Worm (Caenorhabditis elegans): Measurements from ENCODE around the gene acdh-10.

Gene acdh-10

DNA sequence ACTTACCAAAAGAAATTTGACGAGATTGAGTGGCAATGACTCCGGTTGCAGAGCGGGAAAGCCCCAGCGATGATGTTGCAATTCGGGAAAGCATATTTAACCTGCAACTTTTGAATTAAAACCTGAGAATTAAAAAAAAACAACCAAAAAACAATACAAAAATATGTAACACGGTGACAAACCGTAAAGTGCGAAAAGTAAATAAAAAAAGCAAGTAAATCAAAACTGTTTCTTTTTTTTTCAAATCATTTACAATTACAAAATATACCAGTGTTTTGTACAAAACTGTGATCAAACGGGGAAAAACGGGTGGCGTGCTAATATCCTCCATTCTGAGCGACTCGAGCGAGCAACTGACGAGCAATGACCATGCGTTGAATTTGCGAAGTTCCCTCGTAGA lies at the start of gene acdh-10:
TSS of gene acdh-10 (minus strand) at position 101 of the 400 bp plus-strand sequence.
- no peak for TF ChIP-seq pqm-1 (tag; optimal IDR thresholded peaks at IDR 0.05)
- TF ChIP-seq nhr-85 (tag), result no peak

DNA sequence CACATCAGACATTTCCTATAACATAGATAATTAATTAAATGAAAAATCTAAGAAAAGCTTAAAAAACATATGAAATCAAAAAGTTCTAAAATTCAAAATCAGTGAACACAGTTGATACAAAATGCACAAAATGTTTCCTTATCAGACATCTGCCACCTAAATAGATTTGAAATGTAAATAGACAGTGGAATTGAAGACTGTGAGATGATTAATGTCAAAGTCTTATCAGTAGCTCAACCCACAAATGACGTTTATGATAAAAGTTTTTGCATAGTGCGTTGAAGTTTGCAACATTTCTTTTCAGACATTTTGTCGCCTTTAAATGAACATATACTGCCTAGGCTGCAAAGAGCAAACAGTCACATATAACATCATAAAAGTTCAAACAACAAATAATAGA lies 42.1 kb upstream of the acdh-10 start, which contains the start of gene Y40C7B.4:
TSS of gene Y40C7B.4 (minus strand) at position 19 of the 400 bp plus-strand sequence.
- peak; percentile 61 for TF ChIP-seq pqm-1 (tag; optimal IDR thresholded peaks at IDR 0.05)
- peak; percentile 94 for TF ChIP-seq elt-2 (tag; optimal IDR thresholded peaks at IDR 0.05)
- TF ChIP-seq efl-3 (GFP tag; optimal IDR thresholded peaks at IDR 0.05), result no peak

DNA sequence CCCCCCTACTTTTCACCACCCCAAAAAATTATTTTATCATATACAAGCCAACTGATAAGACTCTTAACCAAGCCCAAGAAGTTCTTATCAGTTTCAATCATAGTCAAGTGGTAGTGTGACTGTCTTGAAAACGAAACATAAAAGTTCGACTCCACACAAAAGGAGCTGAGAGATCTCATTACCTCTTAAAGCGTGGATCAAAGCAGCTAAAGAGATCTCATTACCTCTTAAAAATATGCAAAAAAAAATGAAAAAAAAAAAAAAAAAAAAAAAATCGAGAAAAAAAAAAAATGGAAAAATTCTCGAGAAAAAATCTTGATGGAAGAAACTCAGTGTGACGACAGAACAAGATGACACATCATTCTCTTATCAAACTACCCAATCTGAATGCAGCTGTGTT lies 41.0 kb upstream of the acdh-10 start:
- TF ChIP-seq elt-2 (tag; optimal IDR thresholded peaks at IDR 0.05) (peak; percentile 66), nhr-90 (tag; optimal IDR thresholded peaks at IDR 0.05; ENCODE audit: poor library complexity) (peak; percentile 6)

ce11 chrX:17247260-17247659 lies 32.6 kb upstream of the acdh-10 start:
- no peak for TF ChIP-seq nhr-12 (tag; optimal IDR thresholded peaks at IDR 0.05)
- TF ChIP-seq elt-2 (tag; optimal IDR thresholded peaks at IDR 0.05), result peak; percentile 4
- no peak for TF ChIP-seq nhr-77 (tag; optimal IDR thresholded peaks at IDR 0.05)
- TF ChIP-seq nhr-84 (tag; optimal IDR thresholded peaks at IDR 0.05), result no peak
- TF ChIP-seq nhr-19 (GFP tag; conservative IDR thresholded peaks at IDR 0.05), result no peak
- no peak for TF ChIP-seq mef-2 (tag; optimal IDR thresholded peaks at IDR 0.05)
- no peak for TF ChIP-seq fkh-8 (tag; optimal IDR thresholded peaks at IDR 0.05)

DNA sequence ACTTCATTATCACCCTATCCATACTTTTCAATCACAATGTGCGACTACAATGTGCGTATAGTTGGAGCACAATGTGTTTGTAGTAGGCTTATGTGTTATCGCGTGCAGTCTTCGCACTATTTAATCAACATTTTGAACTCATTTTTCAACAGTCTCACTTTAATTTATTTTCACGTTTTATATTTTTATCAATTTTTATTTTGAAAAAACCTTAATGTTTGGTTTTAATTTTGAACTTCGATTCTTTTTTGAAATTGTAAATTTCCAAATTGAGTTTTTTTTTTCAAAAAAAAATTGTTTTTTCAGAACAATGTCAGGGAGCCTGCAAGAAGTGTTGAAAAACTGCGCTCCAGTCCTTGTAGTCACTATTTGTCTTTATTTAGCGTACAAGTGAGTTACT lies 28.4 kb upstream of the acdh-10 start, which contains the start of gene T25G12.13:
TSS of gene T25G12.13 (plus strand) at position 301 of the 400 bp plus-strand sequence.
- TF ChIP-seq C16A3.4 (tag; optimal IDR thresholded peaks at IDR 0.05) (no peak), blmp-1 (tag; optimal IDR thresholded peaks at IDR 0.05) (no peak), nhr-237 (tag; optimal IDR thresholded peaks at IDR 0.05) (no peak), ama-1 (optimal IDR thresholded peaks at IDR 0.05) (no peak), snu-23 (GFP tag; optimal IDR thresholded peaks at IDR 0.05) (no peak), nhr-20 (tag; optimal IDR thresholded peaks at IDR 0.05) (no peak), sup-37 (GFP tag; optimal IDR thresholded peaks at IDR 0.05) (no peak), irx-1 (tag; optimal IDR thresholded peaks at IDR 0.05) (no peak), Y116A8C.19 (tag; optimal IDR thresholded peaks at IDR 0.05; ENCODE audit: borderline replicate concordance) (no peak), unc-98 (GFP tag; IDR thresholded peaks at IDR 0.05) (no peak)

DNA sequence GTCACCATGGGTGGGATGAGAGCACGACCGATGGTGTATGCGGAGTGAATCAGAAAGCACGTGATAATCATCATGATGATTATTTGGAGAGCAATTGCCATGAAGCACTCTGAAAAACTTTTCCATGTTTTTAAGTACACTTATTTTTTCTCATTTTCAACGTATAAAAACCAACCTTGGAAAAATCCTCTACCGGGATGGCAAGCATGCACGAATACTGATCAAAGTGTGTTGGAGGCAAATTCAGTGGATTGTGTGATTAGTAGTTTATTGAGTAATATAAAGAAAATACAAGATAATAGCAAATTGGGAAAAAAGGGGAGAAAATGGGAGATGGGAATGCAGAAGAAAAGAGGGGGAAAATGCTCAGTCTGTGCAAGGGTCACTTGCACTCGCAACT lies 22.7 kb upstream of the acdh-10 start, which contains the start of gene T25G12.11:
TSS of gene T25G12.11 (minus strand) at position 101 of the 400 bp plus-strand sequence.
- TF ChIP-seq ces-1 (GFP tag; optimal IDR thresholded peaks at IDR 0.05), result no peak
- no peak for TF ChIP-seq elt-2 (tag; optimal IDR thresholded peaks at IDR 0.05)
- TF ChIP-seq mef-2 (tag; optimal IDR thresholded peaks at IDR 0.05), result no peak
- no peak for TF ChIP-seq ceh-82 (tag; optimal IDR thresholded peaks at IDR 0.05)
- TF ChIP-seq ets-5 (GFP tag; IDR thresholded peaks at IDR 0.05), result no peak
- no peak for TF ChIP-seq egl-27 (tag; optimal IDR thresholded peaks at IDR 0.05)
- no peak for TF ChIP-seq dpl-1 (GFP tag; optimal IDR thresholded peaks at IDR 0.05)
- TF ChIP-seq jun-1 (tag; optimal IDR thresholded peaks at IDR 0.05), result no peak
- no peak for TF ChIP-seq unc-130 (tag; optimal IDR thresholded peaks at IDR 0.05)
- TF ChIP-seq swsn-7 (tag; optimal IDR thresholded peaks at IDR 0.05), result no peak
- TF ChIP-seq tbx-2 (tag; optimal IDR thresholded peaks at IDR 0.05), result no peak
- TF ChIP-seq ztf-4 (tag; optimal IDR thresholded peaks at IDR 0.05), result no peak
- TF ChIP-seq nhr-47 (tag; optimal IDR thresholded peaks at IDR 0.05), result no peak
- TF ChIP-seq nhr-237 (tag; optimal IDR thresholded peaks at IDR 0.05), result no peak
- TF ChIP-seq fkh-4 (tag; optimal IDR thresholded peaks at IDR 0.05; ENCODE audit: borderline replicate concordance), result no peak
- no peak for TF ChIP-seq vab-15 (tag; optimal IDR thresholded peaks at IDR 0.05)
- no peak for TF ChIP-seq fkh-10 (GFP tag; optimal IDR thresholded peaks at IDR 0.05)
- no peak for TF ChIP-seq nhr-77 (tag; optimal IDR thresholded peaks at IDR 0.05)
- TF ChIP-seq Y116A8C.19 (tag; optimal IDR thresholded peaks at IDR 0.05; ENCODE audit: borderline replicate concordance), result no peak
- no peak for TF ChIP-seq mep-1 (tag; optimal IDR thresholded peaks at IDR 0.05)
